Fruit fly (Drosophila melanogaster): ENCODE results near the gene PyK.

PyK gene

dm6 chr3R:22356464-22357410 lies 10.6 kb upstream of the PyK start, which contains the start of gene Sar1 (continued):
- TF ChIP-seq Ets96B (tag; optimal IDR thresholded peaks at IDR 0.05), result no peak
- no peak for TF ChIP-seq eg (GFP tag; IDR thresholded peaks at IDR 0.05)
- peak; percentile 62 for TF ChIP-seq CG1621 (tag; optimal IDR thresholded peaks at IDR 0.05)
- no peak for TF ChIP-seq topi (GFP tag; optimal IDR thresholded peaks at IDR 0.05)
- TF ChIP-seq Smox (GFP tag; optimal IDR thresholded peaks at IDR 0.05), result no peak
- no peak for TF ChIP-seq esn (GFP tag; optimal IDR thresholded peaks at IDR 0.05)
- peak; percentile 75 for TF ChIP-seq vri (GFP tag; optimal IDR thresholded peaks at IDR 0.05)
- TF ChIP-seq net (GFP tag; optimal IDR thresholded peaks at IDR 0.05), result no peak
- peak; percentile 68 for TF ChIP-seq CG6854 (GFP tag; optimal IDR thresholded peaks at IDR 0.05)
- peak; percentile 71 for TF ChIP-seq Sox14 (GFP tag; optimal IDR thresholded peaks at IDR 0.05)
- TF ChIP-seq CG16779 (tag; optimal IDR thresholded peaks at IDR 0.05), result no peak
- peak; percentile 44 for TF ChIP-seq svp (GFP tag)
- TF ChIP-seq CG7368 (GFP tag; optimal IDR thresholded peaks at IDR 0.05), result no peak
- no peak for TF ChIP-seq CG10631 (GFP tag; optimal IDR thresholded peaks at IDR 0.05)
- peak; percentile 1 for TF ChIP-seq CG3919 (GFP tag; optimal IDR thresholded peaks at IDR 0.05)
- TF ChIP-seq Sox102F (GFP tag; optimal IDR thresholded peaks at IDR 0.05), result no peak
- no peak for TF ChIP-seq CG4318 (GFP tag; optimal IDR thresholded peaks at IDR 0.05)
- TF ChIP-seq CG32006 (GFP tag; optimal IDR thresholded peaks at IDR 0.05), result no peak
- no peak for TF ChIP-seq CG8319 (GFP tag; optimal IDR thresholded peaks at IDR 0.05)
- no peak for TF ChIP-seq fd85E (GFP tag; optimal IDR thresholded peaks at IDR 0.05)

dm6 chr3R:22357942-22358341 lies 9.4 kb upstream of the PyK start:
- TF ChIP-seq CG11294 (GFP tag; IDR thresholded peaks at IDR 0.05) (no peak), fkh (GFP tag; optimal IDR thresholded peaks at IDR 0.05) (peak; percentile 43)

- peak; percentile 69 to 74 for TF ChIP-seq salr (GFP tag; optimal IDR thresholded peaks at IDR 0.05)
- TF ChIP-seq Sox15 (GFP tag; optimal IDR thresholded peaks at IDR 0.05), result peak; percentile 71
- TF ChIP-seq dac (GFP tag; optimal IDR thresholded peaks at IDR 0.05), result no peak
- TF ChIP-seq dsx (GFP tag; optimal IDR thresholded peaks at IDR 0.05; ENCODE audit: poor library complexity, severe bottlenecking), result peak; percentile 76
- TF ChIP-seq CG6792 (GFP tag; optimal IDR thresholded peaks at IDR 0.05), result peak; percentile 79
- TF ChIP-seq CG6854 (GFP tag; optimal IDR thresholded peaks at IDR 0.05), result no peak
- peak; percentile 62 for TF ChIP-seq lz (GFP tag; optimal IDR thresholded peaks at IDR 0.05)
- peak; percentile 71 for TF ChIP-seq CG3032 (tag; optimal IDR thresholded peaks at IDR 0.05)
- peak; percentile 68 for TF ChIP-seq CG31627 (GFP tag; optimal IDR thresholded peaks at IDR 0.05)
- TF ChIP-seq Eip93F (GFP tag; optimal IDR thresholded peaks at IDR 0.05), result no peak
- peak; percentile 53 for TF ChIP-seq fd59A (GFP tag; optimal IDR thresholded peaks at IDR 0.05)
- TF ChIP-seq vri (GFP tag; optimal IDR thresholded peaks at IDR 0.05), result peak; percentile 82
- TF ChIP-seq fd85E (GFP tag; optimal IDR thresholded peaks at IDR 0.05), result peak; percentile 20
- no peak for TF ChIP-seq Blimp-1 (GFP tag; optimal IDR thresholded peaks at IDR 0.05)
- peak; percentile 86 for TF ChIP-seq acj6 (GFP tag; optimal IDR thresholded peaks at IDR 0.05)
- TF ChIP-seq CG8632 (GFP tag; optimal IDR thresholded peaks at IDR 0.05), result peak; percentile 79
- peak; percentile 96 for TF ChIP-seq svp (GFP tag)
- peak; percentile 90 for TF ChIP-seq pdm3 (GFP tag; optimal IDR thresholded peaks at IDR 0.05)
- peak; percentile 79 for TF ChIP-seq achi (GFP tag; optimal IDR thresholded peaks at IDR 0.05)
- peak; percentile 87 for TF ChIP-seq Sox14 (GFP tag; optimal IDR thresholded peaks at IDR 0.05)
- TF ChIP-seq CG6808 (GFP tag; optimal IDR thresholded peaks at IDR 0.05), result peak; percentile 72
- TF ChIP-seq CG34406 (GFP tag; optimal IDR thresholded peaks at IDR 0.05), result peak; percentile 76
- TF ChIP-seq topi (GFP tag; optimal IDR thresholded peaks at IDR 0.05), result peak; percentile 80
- peak; percentile 81 for TF ChIP-seq CG7368 (GFP tag; optimal IDR thresholded peaks at IDR 0.05)
- TF ChIP-seq Met (GFP tag; optimal IDR thresholded peaks at IDR 0.05), result peak; percentile 77
- peak; percentile 57 for TF ChIP-seq CG10631 (GFP tag; optimal IDR thresholded peaks at IDR 0.05)
- TF ChIP-seq CG11294 (GFP tag; IDR thresholded peaks at IDR 0.05), result peak; percentile 84
- TF ChIP-seq CG8119 (GFP tag; IDR thresholded peaks at IDR 0.05), result peak; percentile 87
- peak; percentile 63 for TF ChIP-seq CG4318 (GFP tag; optimal IDR thresholded peaks at IDR 0.05)
- peak; percentile 81 for TF ChIP-seq Smox (GFP tag; optimal IDR thresholded peaks at IDR 0.05)
- peak; percentile 78 for TF ChIP-seq spab (GFP tag; optimal IDR thresholded peaks at IDR 0.05)
- TF ChIP-seq CG16779 (tag; optimal IDR thresholded peaks at IDR 0.05), result peak; percentile 36
- TF ChIP-seq Hr39 (GFP tag; optimal IDR thresholded peaks at IDR 0.05), result peak; percentile 80
- peak; percentile 63 for TF ChIP-seq CG11902 (GFP tag; optimal IDR thresholded peaks at IDR 0.05)
- TF ChIP-seq Ets96B (tag; optimal IDR thresholded peaks at IDR 0.05), result peak; percentile 84
Observed at dm6 chr3R:22358810-22359209, 8.5 kb upstream of the PyK start.
